Fruit fly (Drosophila melanogaster): ENCODE data around the gene tko.

Gene tko

DNA sequence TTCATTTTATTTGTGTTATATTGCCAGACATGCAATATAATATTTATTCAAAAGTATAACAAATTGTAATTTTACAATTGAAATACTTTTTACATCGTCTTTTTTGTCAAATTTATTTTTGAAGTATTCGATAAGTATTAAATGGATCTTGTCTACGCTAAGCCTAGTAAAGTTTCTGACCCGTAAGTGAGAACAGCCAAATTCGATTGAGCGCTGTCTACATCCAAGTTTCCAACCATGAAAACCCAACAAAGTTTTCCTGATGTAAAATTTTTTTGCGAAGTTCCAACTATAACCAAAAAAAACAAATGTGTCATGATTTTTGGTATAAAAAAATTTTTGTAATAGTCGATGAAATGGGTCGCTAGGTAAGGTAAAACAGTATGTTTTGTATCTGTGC is 24.3 kb downstream of the tko start (continued):
- TF ChIP-seq Nf-YA (GFP tag; IDR thresholded peaks at IDR 0.05) (no peak), CG13894 (tag; optimal IDR thresholded peaks at IDR 0.05) (no peak)

DNA sequence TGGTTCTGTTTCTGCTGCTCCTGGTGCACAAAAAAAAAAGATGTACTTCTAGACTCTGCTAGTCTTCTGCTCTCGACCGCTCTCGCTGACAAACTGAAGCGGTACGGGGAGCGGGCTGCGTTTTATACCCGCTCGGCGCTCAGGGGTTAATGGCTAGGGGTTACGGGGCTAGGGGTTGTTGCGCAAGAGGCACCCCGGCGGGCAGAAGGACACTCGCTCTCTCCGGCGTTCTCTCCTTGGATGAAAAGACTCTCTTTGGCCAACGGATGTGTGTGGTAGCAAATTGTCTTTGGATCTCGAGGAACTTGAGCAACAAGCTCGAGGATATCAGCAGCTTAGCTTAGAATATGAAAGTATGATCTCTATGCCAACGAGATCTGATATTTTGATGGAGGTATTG is 33.0 kb downstream of the tko start, which contains the start of gene CG12496:
TSS of gene CG12496 (minus strand) at position 97 of the 400 bp plus-strand sequence.
- no peak for TF ChIP-seq Rx (GFP tag; IDR thresholded peaks at IDR 0.05)
- TF ChIP-seq MBD-R2 (GFP tag; IDR thresholded peaks at IDR 0.05): no peak
- TF ChIP-seq CG11696 (GFP tag; IDR thresholded peaks at IDR 0.05): no peak
- no peak for TF ChIP-seq CG3065 (GFP tag; optimal IDR thresholded peaks at IDR 0.05)
- TF ChIP-seq Jarid2 (GFP tag; optimal IDR thresholded peaks at IDR 0.05): peak; percentile 72
- no peak for TF ChIP-seq CG6813 (GFP tag; optimal IDR thresholded peaks at IDR 0.05)
- no peak for TF ChIP-seq CG12219 (GFP tag; optimal IDR thresholded peaks at IDR 0.05)
- TF ChIP-seq crol (GFP tag; IDR thresholded peaks at IDR 0.05): peak; percentile 46
- no peak for TF ChIP-seq Usf (GFP tag; optimal IDR thresholded peaks at IDR 0.05)
- no peak for TF ChIP-seq Hmx (GFP tag; optimal IDR thresholded peaks at IDR 0.05)
- no peak for TF ChIP-seq peb (GFP tag; IDR thresholded peaks at IDR 0.05)
- no peak for TF ChIP-seq stc (GFP tag; IDR thresholded peaks at IDR 0.05)
- no peak for TF ChIP-seq CG1233 (GFP tag; optimal IDR thresholded peaks at IDR 0.05)
- no peak for TF ChIP-seq jing (GFP tag; optimal IDR thresholded peaks at IDR 0.05)
- TF ChIP-seq Trl (optimal IDR thresholded peaks at IDR 0.05): peak in 1 of 2 experiments; percentile 60
- TF ChIP-seq Trl (GFP tag; optimal IDR thresholded peaks at IDR 0.05): no peak
- no peak for TF ChIP-seq CG7987 (GFP tag; optimal IDR thresholded peaks at IDR 0.05)
- no peak for TF ChIP-seq CG4707 (GFP tag; optimal IDR thresholded peaks at IDR 0.05)
- no peak for TF ChIP-seq wek (GFP tag; optimal IDR thresholded peaks at IDR 0.05)
- no peak for TF ChIP-seq chif (GFP tag; optimal IDR thresholded peaks at IDR 0.05)
- no peak for TF ChIP-seq dmrt99B (tag; optimal IDR thresholded peaks at IDR 0.05)
- peak; percentile 85 for TF ChIP-seq pros (GFP tag; optimal IDR thresholded peaks at IDR 0.05)

DNA sequence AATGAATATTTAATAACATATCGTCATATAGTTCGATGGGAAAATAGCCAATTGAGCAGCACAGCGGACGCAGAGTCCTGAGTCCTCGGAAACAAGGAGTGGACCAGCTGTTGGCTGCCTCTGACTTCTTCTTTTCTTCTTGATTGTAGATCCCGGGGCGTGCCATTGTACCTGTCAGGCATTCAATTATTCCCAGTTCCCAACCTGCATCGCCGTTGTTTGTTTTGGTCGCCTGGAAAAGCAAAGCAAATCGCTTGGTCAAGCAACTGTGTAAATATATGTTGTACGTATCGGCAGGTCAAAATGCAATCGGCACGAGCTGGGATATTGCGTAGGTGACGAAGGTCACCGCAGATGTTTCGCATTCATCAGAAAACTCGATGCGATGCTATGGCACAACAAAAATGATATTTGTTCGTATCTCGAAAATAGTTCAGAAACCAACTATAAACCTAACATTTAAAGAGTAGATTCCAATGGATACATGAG is 35.1 kb downstream of the tko start:
- no peak for TF ChIP-seq CG1529 (GFP tag; optimal IDR thresholded peaks at IDR 0.05)
- TF ChIP-seq prd (optimal IDR thresholded peaks at IDR 0.05): no peak
- TF ChIP-seq prd (GFP tag; IDR thresholded peaks at IDR 0.05): peak; percentile 38; the same call in 1 of the 3 replicates
- peak; percentile 36 for TF ChIP-seq twi (tag; optimal IDR thresholded peaks at IDR 0.05)
- TF ChIP-seq CG15479 (GFP tag; optimal IDR thresholded peaks at IDR 0.05): peak; percentile 97
- TF ChIP-seq sens (GFP tag): peak; percentile 40
- no peak for TF ChIP-seq fu2 (GFP tag; optimal IDR thresholded peaks at IDR 0.05)
- TF ChIP-seq gt (GFP tag; IDR thresholded peaks at IDR 0.05): 0 out of 2 replicates have a peak, but pooled peaks have one; percentile 50
- peak; percentile 36 for TF ChIP-seq D (optimal IDR thresholded peaks at IDR 0.05)
- TF ChIP-seq D (GFP tag; optimal IDR thresholded peaks at IDR 0.05): no peak
- TF ChIP-seq CG10267 (tag; optimal IDR thresholded peaks at IDR 0.05): no peak
- peak; percentile 48 for TF ChIP-seq zen (tag; optimal IDR thresholded peaks at IDR 0.05)
- TF ChIP-seq tll (GFP tag; optimal IDR thresholded peaks at IDR 0.05): peak in 1 of 2 experiments; percentile 97
- TF ChIP-seq CG17385 (GFP tag; optimal IDR thresholded peaks at IDR 0.05): no peak
- no peak for TF ChIP-seq CG14965 (GFP tag; optimal IDR thresholded peaks at IDR 0.05; ENCODE audit: borderline replicate concordance)
- TF ChIP-seq Ada2b (GFP tag; IDR thresholded peaks at IDR 0.05): no peak
